Fruit fly (Drosophila melanogaster) whole organism, embryonic: Measurements from ENCODE around the gene Fer3HCH.

Experiments
- Ada2b ChIP-seq: fragments of 200-800 bp; sonication (Bioruptor generic); IDR thresholded peaks from 2 replicates; pipeline ENCODE4 v1.3.6; 2022; ENCODE audit warnings: missing biosample characterization, missing genetic modification characterization
- CG10147 ChIP-seq: fragments of 200-800 bp; sonication (Bioruptor generic); optimal IDR thresholded peaks from 2 replicates; lab custom pipeline; 2019; ENCODE audit warnings: missing biosample characterization, mild to moderate bottlenecking, missing genetic modification characterization, moderate library complexity
- CG10979 ChIP-seq: fragments of 200-800 bp; sonication (Bioruptor generic); optimal IDR thresholded peaks from 2 replicates; lab custom pipeline; 2018; ENCODE audit warnings: missing biosample characterization, mild to moderate bottlenecking, missing genetic modification characterization, moderate library complexity
- CG11247 ChIP-seq: fragments of 200-800 bp; sonication (Bioruptor generic); IDR thresholded peaks from 2 replicates; pipeline ENCODE4 v1.3.6; 2022; ENCODE audit warnings: missing biosample characterization, missing genetic modification characterization
- CG11504 ChIP-seq: fragments of 200-800 bp; sonication (Bioruptor generic); optimal IDR thresholded peaks from 3 replicates; lab custom pipeline; 2019; ENCODE audit warnings: missing biosample characterization, mild to moderate bottlenecking, missing genetic modification characterization, moderate library complexity
- CG14860 ChIP-seq: fragments of 200-800 bp; sonication (Bioruptor generic); IDR thresholded peaks from 3 replicates; pipeline ENCODE4 v1.3.6; 2022; ENCODE audit warnings: missing biosample characterization, missing genetic modification characterization; ENCODE audit not compliant: partially characterized antibody
- CG16815 ChIP-seq: fragments of 200-800 bp; sonication (Bioruptor generic); optimal IDR thresholded peaks from 3 replicates; lab custom pipeline; 2017; ENCODE audit warnings: missing biosample characterization, mild to moderate bottlenecking, missing genetic modification characterization
- CG1792 ChIP-seq: fragments of 200-800 bp; sonication (Bioruptor generic); optimal IDR thresholded peaks from 2 replicates; lab custom pipeline; 2016; ENCODE audit warnings: missing biosample characterization, missing genetic modification characterization
- CG18599 ChIP-seq: fragments of 200-800 bp; sonication (Bioruptor generic); optimal IDR thresholded peaks from 3 replicates; lab custom pipeline; 2017; ENCODE audit warnings: missing biosample characterization, missing genetic modification characterization, mild to moderate bottlenecking, moderate library complexity, missing genetic modification reagents
- CG18764 ChIP-seq: fragments of 200-800 bp; sonication (Bioruptor generic); optimal IDR thresholded peaks from 3 replicates; lab custom pipeline; 2016; ENCODE audit warnings: missing biosample characterization, missing genetic modification characterization
- CG32772 ChIP-seq: fragments of 200-800 bp; sonication (Bioruptor generic); IDR thresholded peaks from 2 replicates; pipeline ENCODE4 v1.3.6; 2022; ENCODE audit warnings: missing biosample characterization, missing genetic modification characterization
- CG3281 ChIP-seq: fragments of 200-800 bp; sonication (Bioruptor generic); optimal IDR thresholded peaks from 3 replicates; lab custom pipeline; 2017; ENCODE audit warnings: missing biosample characterization, mild to moderate bottlenecking, missing genetic modification characterization
- CG7372 ChIP-seq: fragments of 200-800 bp; sonication (Bioruptor generic); IDR thresholded peaks from 2 replicates; pipeline ENCODE4 v1.3.6; 2022; ENCODE audit warnings: missing biosample characterization, missing genetic modification characterization
- CG8290 ChIP-seq, 3 experiments: fragments of 200-800 bp; sonication (Bioruptor generic); optimal IDR thresholded peaks; 2 replicates each; lab custom pipeline; 2016 to 2019; ENCODE audit warnings: missing biosample characterization in 3 of 3, missing genetic modification characterization in 3 of 3, mild to moderate bottlenecking in 2 of 3, moderate library complexity in 1 of 3
- CG8388 ChIP-seq: fragments of 200-800 bp; sonication (Bioruptor generic); optimal IDR thresholded peaks from 2 replicates; lab custom pipeline; 2019; ENCODE audit warnings: missing biosample characterization, mild to moderate bottlenecking, missing genetic modification characterization, moderate library complexity
- CG8765 ChIP-seq: fragments of 200-800 bp; sonication (Bioruptor generic); IDR thresholded peaks from 2 replicates; pipeline ENCODE4 v1.3.6; 2022; ENCODE audit warnings: missing biosample characterization, missing genetic modification characterization
- CG9876 ChIP-seq: fragments of 200-800 bp; sonication (Bioruptor generic); optimal IDR thresholded peaks from 2 replicates; lab custom pipeline; 2016; ENCODE audit warnings: missing biosample characterization, missing genetic modification characterization
- ERR ChIP-seq: fragments of 200-800 bp; sonication (Bioruptor generic); optimal IDR thresholded peaks from 2 replicates; lab custom pipeline; 2016; ENCODE audit warnings: missing biosample characterization, missing genetic modification characterization
- Fer1 ChIP-seq: fragments of 200-800 bp; sonication (Bioruptor generic); optimal IDR thresholded peaks from 2 replicates; lab custom pipeline; 2017; ENCODE audit warnings: missing biosample characterization, mild to moderate bottlenecking, missing genetic modification characterization
- Fer3 ChIP-seq: fragments of 200-800 bp; sonication (Bioruptor generic); optimal IDR thresholded peaks from 2 replicates; lab custom pipeline; 2018; ENCODE audit warnings: missing biosample characterization, mild to moderate bottlenecking, missing genetic modification characterization, moderate library complexity
- H15 ChIP-seq: fragments of 200-800 bp; sonication (Bioruptor generic); IDR thresholded peaks from 3 replicates; pipeline ENCODE4 v1.3.6; 2022; ENCODE audit warnings: missing biosample characterization, missing genetic modification characterization
- HmgD ChIP-seq: fragments of 200-800 bp; sonication (Bioruptor generic); optimal IDR thresholded peaks from 3 replicates; lab custom pipeline; 2016; ENCODE audit warnings: missing biosample characterization, missing genetic modification characterization
- Kr ChIP-seq: fragments of 200-800 bp; sonication (Bioruptor generic); optimal IDR thresholded peaks from 2 replicates; lab custom pipeline; 2017; ENCODE audit warnings: missing biosample characterization, mild to moderate bottlenecking, missing genetic modification characterization
- Med ChIP-seq: fragments of 200-800 bp; sonication (Bioruptor generic); peaks from one replicate; lab custom pipeline; 2016; ENCODE audit warnings: missing biosample characterization, missing genetic modification characterization, mild to moderate bottlenecking, inconsistent platforms, moderate library complexity
- Myb ChIP-seq: fragments of 200-800 bp; sonication (Bioruptor generic); optimal IDR thresholded peaks from 2 replicates; lab custom pipeline; 2016; ENCODE audit warnings: missing biosample characterization, missing genetic modification characterization
- NK7.1 ChIP-seq: fragments of 200-800 bp; sonication (Bioruptor generic); optimal IDR thresholded peaks from 3 replicates; lab custom pipeline; 2016; ENCODE audit warnings: missing biosample characterization, missing genetic modification characterization
- NfI ChIP-seq: fragments of 200-800 bp; sonication (Bioruptor generic); optimal IDR thresholded peaks from 3 replicates; lab custom pipeline; 2018; ENCODE audit warnings: missing biosample characterization, mild to moderate bottlenecking, missing genetic modification characterization, moderate library complexity
- Oaz ChIP-seq: fragments of 200-800 bp; sonication (Bioruptor generic); IDR thresholded peaks from 2 replicates; pipeline ENCODE4 v1.3.6; 2022; ENCODE audit warnings: missing biosample characterization, missing genetic modification characterization
- PHDP ChIP-seq: fragments of 200-800 bp; sonication (Bioruptor generic); optimal IDR thresholded peaks from 3 replicates; lab custom pipeline; 2018; ENCODE audit warnings: missing biosample characterization, mild to moderate bottlenecking, missing genetic modification characterization, moderate library complexity
- Spps ChIP-seq: fragments of 200-800 bp; sonication (Bioruptor generic); optimal IDR thresholded peaks from 2 replicates; lab custom pipeline; 2018; ENCODE audit warnings: missing biosample characterization, mild to moderate bottlenecking, missing genetic modification characterization
- Taf1 ChIP-seq: fragments of 200-800 bp; sonication (Bioruptor generic); IDR thresholded peaks from 2 replicates; pipeline ENCODE4 v1.3.6; 2022; ENCODE audit warnings: missing biosample characterization, missing genetic modification characterization
- amos ChIP-seq: fragments of 200-800 bp; sonication (Bioruptor generic); IDR thresholded peaks from 2 replicates; pipeline ENCODE4 v1.3.6; 2022; ENCODE audit warnings: missing biosample characterization, missing genetic modification characterization; ENCODE audit not compliant: partially characterized antibody
- bab2 ChIP-seq: fragments of 200-800 bp; sonication (Bioruptor generic); optimal IDR thresholded peaks from 2 replicates; lab custom pipeline; 2016; ENCODE audit warnings: missing biosample characterization, missing genetic modification characterization
- bigmax ChIP-seq: fragments of 200-800 bp; sonication (Bioruptor generic); optimal IDR thresholded peaks from 2 replicates; lab custom pipeline; 2018; ENCODE audit warnings: missing biosample characterization, mild to moderate bottlenecking, missing genetic modification characterization
- chm ChIP-seq: fragments of 200-800 bp; sonication (Bioruptor generic); IDR thresholded peaks from 2 replicates; pipeline ENCODE4 v1.3.6; 2022; ENCODE audit warnings: missing biosample characterization, missing genetic modification characterization
- croc ChIP-seq: fragments of 200-800 bp; sonication (Bioruptor generic); conservative IDR thresholded peaks from 3 replicates; pipeline ENCODE4 v1.3.6; 2022; ENCODE audit warnings: missing biosample characterization, missing genetic modification characterization
- dati ChIP-seq: fragments of 200-800 bp; sonication (Bioruptor generic); IDR thresholded peaks from 2 replicates; pipeline ENCODE4 v1.3.6; 2022; ENCODE audit warnings: missing biosample characterization, missing genetic modification characterization
- gem ChIP-seq: fragments of 200-800 bp; sonication (Bioruptor generic); optimal IDR thresholded peaks from 2 replicates; lab custom pipeline; 2019; ENCODE audit warnings: missing biosample characterization, mild to moderate bottlenecking, missing genetic modification characterization, moderate library complexity
- gfzf ChIP-seq: fragments of 200-800 bp; sonication (Bioruptor generic); optimal IDR thresholded peaks from 2 replicates; lab custom pipeline; 2016; ENCODE audit warnings: missing biosample characterization, mild to moderate bottlenecking, missing genetic modification characterization, moderate library complexity
- jigr1 ChIP-seq: fragments of 200-800 bp; sonication (Bioruptor generic); IDR thresholded peaks from 3 replicates; pipeline ENCODE4 v1.3.6; 2022; ENCODE audit warnings: missing biosample characterization, missing genetic modification characterization
- ken ChIP-seq: fragments of 200-800 bp; sonication (Bioruptor generic); IDR thresholded peaks from 3 replicates; pipeline ENCODE4 v1.3.6; 2022; ENCODE audit warnings: missing biosample characterization, missing genetic modification characterization
- phol ChIP-seq: fragments of 200-800 bp; sonication (Bioruptor generic); optimal IDR thresholded peaks from 3 replicates; lab custom pipeline; 2018; ENCODE audit warnings: missing biosample characterization, mild to moderate bottlenecking, missing genetic modification characterization, moderate library complexity
- rib ChIP-seq: fragments of 200-800 bp; sonication (Bioruptor generic); IDR thresholded peaks from 2 replicates; pipeline ENCODE4 v1.3.6; 2022; ENCODE audit warnings: missing biosample characterization, missing genetic modification characterization
- sim ChIP-seq: fragments of 200-800 bp; sonication (Bioruptor generic); IDR thresholded peaks from 2 replicates; pipeline ENCODE4 v1.3.6; 2022; ENCODE audit warnings: missing biosample characterization, missing genetic modification characterization
- sisA ChIP-seq: fragments of 200-800 bp; sonication (Bioruptor generic); IDR thresholded peaks from 2 replicates; pipeline ENCODE4 v1.3.6; 2022; ENCODE audit warnings: missing biosample characterization, missing genetic modification characterization
- tin ChIP-seq: fragments of 200-800 bp; sonication (Bioruptor generic); optimal IDR thresholded peaks from 3 replicates; lab custom pipeline; 2016; ENCODE audit warnings: missing biosample characterization, missing genetic modification characterization
- tup ChIP-seq: fragments of 200-800 bp; sonication (Bioruptor generic); optimal IDR thresholded peaks from 2 replicates; lab custom pipeline; 2016; ENCODE audit warnings: missing biosample characterization, mild to moderate bottlenecking, missing genetic modification characterization, moderate library complexity
- twi ChIP-seq: fragments of 200-800 bp; optimal IDR thresholded peaks from 2 replicates; lab custom pipeline; 2019; ENCODE audit warnings: missing biosample characterization, mild to moderate bottlenecking, missing genetic modification characterization, moderate library complexity
- z ChIP-seq: fragments of 200-800 bp; sonication (Bioruptor generic); IDR thresholded peaks from 3 replicates; pipeline ENCODE4 v1.3.6; 2022; ENCODE audit warnings: missing biosample characterization, missing genetic modification characterization
- zfh2 ChIP-seq: fragments of 200-800 bp; sonication (Bioruptor generic); optimal IDR thresholded peaks from 2 replicates; lab custom pipeline; 2016; ENCODE audit warnings: missing biosample characterization, missing genetic modification characterization

Fer3HCH gene

dm6 chrX:13094085-13094764 lies 13.8 kb downstream of the Fer3HCH start, which contains the start of gene CG2200 (continued):
- no peak for TF ChIP-seq H15 (GFP tag; lab: Robert Waterston, UW)
- TF ChIP-seq CG9876 (GFP tag; lab: Kevin White, UChicago): no peak
- no peak for TF ChIP-seq ERR (GFP tag; lab: Kevin White, UChicago)
- TF ChIP-seq HmgD (GFP tag; lab: Kevin White, UChicago): no peak
- peak; percentile 2 for TF ChIP-seq CG8388 (GFP tag; lab: Kevin White, UChicago)
- TF ChIP-seq PHDP (tag; lab: Kevin White, UChicago): peak; percentile 46
- TF ChIP-seq CG10147: no peak
- TF ChIP-seq rib (GFP tag; lab: Robert Waterston, UW): no peak
- no peak for TF ChIP-seq CG11504 (tag; lab: Kevin White, UChicago)
- TF ChIP-seq Ada2b (GFP tag; lab: Robert Waterston, UW): no peak
- TF ChIP-seq CG10979 (tag; lab: Kevin White, UChicago): peak; percentile 13
- TF ChIP-seq CG3281 (GFP tag; lab: Kevin White, UChicago): peak; percentile 46
- TF ChIP-seq Fer3 (tag; lab: Kevin White, UChicago): no peak
- peak; percentile 53; the same call in 1 of the 3 replicates for TF ChIP-seq ken (GFP tag; lab: Robert Waterston, UW)
- peak; percentile 36; the same call in 1 of the 2 replicates for TF ChIP-seq sisA (GFP tag; lab: Robert Waterston, UW)
- TF ChIP-seq CG8765 (GFP tag; lab: Robert Waterston, UW): no peak
- TF ChIP-seq NfI: peak; percentile 12
- no peak for TF ChIP-seq Taf1 (GFP tag; lab: Robert Waterston, UW)
- no peak for TF ChIP-seq CG8290 (GFP tag; optimal IDR thresholded peaks at IDR 0.05; lab: Kevin White, UChicago)
- peak in 1 of 2 experiments; percentile 67 for TF ChIP-seq CG8290 (tag; optimal IDR thresholded peaks at IDR 0.05; lab: Kevin White, UChicago)
- TF ChIP-seq amos (GFP tag; lab: Robert Waterston, UW): peak; percentile 76
- no peak for TF ChIP-seq Kr (GFP tag; lab: Kevin White, UChicago)
- no peak for TF ChIP-seq CG1792 (GFP tag; lab: Kevin White, UChicago)
- peak; percentile 28 for TF ChIP-seq zfh2 (GFP tag; lab: Kevin White, UChicago)
- TF ChIP-seq dati (GFP tag; lab: Robert Waterston, UW): no peak
- no peak for TF ChIP-seq tin
- TF ChIP-seq CG18599 (GFP tag; lab: Kevin White, UChicago): peak; percentile 56
- peak; percentile 23 for TF ChIP-seq Fer1 (GFP tag; lab: Kevin White, UChicago)
- peak; percentile 29 for TF ChIP-seq bab2 (GFP tag; lab: Kevin White, UChicago)
- TF ChIP-seq sim: no peak
- TF ChIP-seq phol: peak; percentile 36
- TF ChIP-seq bigmax: no peak
- peak; percentile 86 for TF ChIP-seq CG14860 (GFP tag; lab: Robert Waterston, UW)
- no peak for TF ChIP-seq CG18764
- TF ChIP-seq gfzf: peak; percentile 12
- no peak for TF ChIP-seq twi (tag; lab: Kevin White, UChicago)
- TF ChIP-seq tup (GFP tag; lab: Kevin White, UChicago): no peak
- no peak for TF ChIP-seq z (GFP tag; lab: Robert Waterston, UW)
- TF ChIP-seq Oaz (GFP tag; lab: Robert Waterston, UW): no peak
- peak; percentile 90 for TF ChIP-seq Med
- TF ChIP-seq croc (GFP tag; lab: Robert Waterston, UW): no peak
- no peak for TF ChIP-seq CG32772 (GFP tag; lab: Robert Waterston, UW)
- TF ChIP-seq Myb: peak; percentile 16
- TF ChIP-seq chm: no peak
- peak; percentile 39 for TF ChIP-seq gem (tag; lab: Kevin White, UChicago)
- TF ChIP-seq Spps (tag; lab: Kevin White, UChicago): no peak
- TF ChIP-seq CG11247 (GFP tag; lab: Robert Waterston, UW): peak; percentile 35; the same call in 1 of the 2 replicates
- no peak for TF ChIP-seq NK7.1 (GFP tag; lab: Kevin White, UChicago)
- no peak for TF ChIP-seq CG7372 (GFP tag; lab: Robert Waterston, UW)
- no peak for TF ChIP-seq jigr1
- TF ChIP-seq CG16815: no peak
